Worm (Caenorhabditis elegans) whole organism, L3 larva: ENCODE results near the gene cla-1.

Source experiments
- R02D3.7 ChIP-seq: fragments of 150-350 bp; optimal IDR thresholded peaks from 2 replicates; lab custom pipeline; 2014; ENCODE audit warnings: missing biosample characterization, missing genetic modification characterization
- aly-2 ChIP-seq: fragments of 150-350 bp; optimal IDR thresholded peaks from 2 replicates; lab custom pipeline; 2014; ENCODE audit warnings: missing biosample characterization, missing genetic modification characterization
- ama-1 ChIP-seq: fragments of 150-350 bp; optimal IDR thresholded peaks from 2 replicates; lab custom pipeline; 2018
- ceh-16 ChIP-seq: sonication (generic microtip); optimal IDR thresholded peaks from 2 replicates; lab custom pipeline; 2017; ENCODE audit warnings: missing biosample characterization, missing genetic modification characterization
- ceh-28 ChIP-seq: fragments of 150-350 bp; optimal IDR thresholded peaks from 2 replicates; lab custom pipeline; 2014; ENCODE audit warnings: missing biosample characterization, missing genetic modification reagents, missing genetic modification characterization
- ceh-82 ChIP-seq: fragments of 150-350 bp; optimal IDR thresholded peaks from 2 replicates; lab custom pipeline; 2014; ENCODE audit warnings: missing biosample characterization, missing genetic modification characterization
- daf-12 ChIP-seq: fragments of 150-350 bp; optimal IDR thresholded peaks from 2 replicates; lab custom pipeline; 2014; ENCODE audit warnings: missing biosample characterization, missing genetic modification reagents, missing genetic modification characterization
- egl-27 ChIP-seq: sonication (generic microtip); optimal IDR thresholded peaks from 4 replicates; lab custom pipeline; 2017; ENCODE audit warnings: missing biosample characterization, missing genetic modification reagents, missing genetic modification characterization
- egl-5 ChIP-seq: fragments of 150-350 bp; optimal IDR thresholded peaks from 2 replicates; lab custom pipeline; 2017; ENCODE audit warnings: missing biosample characterization, missing genetic modification reagents, missing genetic modification characterization, inconsistent platforms
- elt-1 ChIP-seq: fragments of 150-350 bp; optimal IDR thresholded peaks from 2 replicates; lab custom pipeline; 2014; ENCODE audit warnings: missing biosample characterization, missing genetic modification characterization
- eor-1 ChIP-seq, 2 experiments: fragments of 150-350 bp; optimal IDR thresholded peaks; 2 replicates each; lab custom pipeline; 2014 to 2018; ENCODE audit warnings: missing biosample characterization in 2 of 2, missing genetic modification characterization in 2 of 2
- fkh-10 ChIP-seq: sonication (generic microtip); optimal IDR thresholded peaks from 2 replicates; lab custom pipeline; 2017; ENCODE audit warnings: missing biosample characterization, missing genetic modification reagents, missing genetic modification characterization
- hmg-11 ChIP-seq: sonication (generic microtip); optimal IDR thresholded peaks from 2 replicates; lab custom pipeline; 2016; ENCODE audit warnings: missing genetic modification characterization, missing compliant biosample characterization
- jun-1 ChIP-seq: fragments of 150-350 bp; optimal IDR thresholded peaks from 2 replicates; lab custom pipeline; 2014; ENCODE audit warnings: missing biosample characterization, missing genetic modification reagents, missing genetic modification characterization
- lin-39 ChIP-seq: fragments of 150-350 bp; optimal IDR thresholded peaks from 2 replicates; lab custom pipeline; 2018; ENCODE audit warnings: missing biosample characterization, missing genetic modification reagents, missing genetic modification characterization
- mdl-1 ChIP-seq: fragments of 150-350 bp; optimal IDR thresholded peaks from 2 replicates; lab custom pipeline; 2014; ENCODE audit warnings: missing biosample characterization, missing genetic modification characterization
- mml-1 ChIP-seq: fragments of 150-350 bp; sonication (generic microtip); optimal IDR thresholded peaks from 3 replicates; lab custom pipeline; 2014; ENCODE audit warnings: missing biosample characterization, missing genetic modification characterization
- nfya-1 ChIP-seq: sonication (generic microtip); optimal IDR thresholded peaks from 2 replicates; lab custom pipeline; 2017; ENCODE audit warnings: missing genetic modification characterization, mild to moderate bottlenecking, missing compliant biosample characterization, antibody characterized with exemption, moderate library complexity; ENCODE audit not compliant: insufficient read depth
- nhr-12 ChIP-seq: fragments of 150-350 bp; optimal IDR thresholded peaks from 2 replicates; lab custom pipeline; 2014; ENCODE audit warnings: missing biosample characterization, missing genetic modification characterization
- nhr-23 ChIP-seq: fragments of 150-350 bp; optimal IDR thresholded peaks from 2 replicates; lab custom pipeline; 2014; ENCODE audit warnings: missing biosample characterization, missing genetic modification reagents, missing genetic modification characterization
- nhr-237 ChIP-seq: fragments of 150-350 bp; optimal IDR thresholded peaks from 2 replicates; lab custom pipeline; 2014; ENCODE audit warnings: missing biosample characterization, missing genetic modification characterization
- nhr-25 ChIP-seq: sonication (generic microtip); optimal IDR thresholded peaks from 2 replicates; lab custom pipeline; 2017; ENCODE audit warnings: missing biosample characterization, missing genetic modification characterization
- nhr-28 ChIP-seq: fragments of 150-350 bp; optimal IDR thresholded peaks from 2 replicates; lab custom pipeline; 2014; ENCODE audit warnings: missing biosample characterization, missing genetic modification characterization
- nhr-43 ChIP-seq: sonication (generic microtip); optimal IDR thresholded peaks from 2 replicates; lab custom pipeline; 2016; ENCODE audit warnings: mild to moderate bottlenecking, missing genetic modification characterization, missing compliant biosample characterization; ENCODE audit not compliant: poor library complexity, severe bottlenecking
- nhr-67 ChIP-seq: fragments of 150-350 bp; optimal IDR thresholded peaks from 2 replicates; lab custom pipeline; 2014; ENCODE audit warnings: missing biosample characterization, missing genetic modification characterization
- pha-4 ChIP-seq: fragments of 150-350 bp; optimal IDR thresholded peaks from 2 replicates; lab custom pipeline; 2014; ENCODE audit warnings: missing biosample characterization, missing genetic modification reagents, missing genetic modification characterization
- pqm-1 ChIP-seq: fragments of 150-350 bp; optimal IDR thresholded peaks from 2 replicates; lab custom pipeline; 2017; ENCODE audit warnings: missing biosample characterization, missing genetic modification characterization, inconsistent platforms
- sea-2 ChIP-seq: fragments of 150-350 bp; sonication (generic microtip); optimal IDR thresholded peaks from 4 replicates; lab custom pipeline; 2014; ENCODE audit warnings: missing biosample characterization, missing genetic modification reagents, missing genetic modification characterization
- skn-1 ChIP-seq: fragments of 150-350 bp; optimal IDR thresholded peaks from 2 replicates; lab custom pipeline; 2014; ENCODE audit warnings: missing biosample characterization, missing genetic modification characterization
- snpc-4 ChIP-seq: fragments of 150-350 bp; optimal IDR thresholded peaks from 2 replicates; lab custom pipeline; 2014; ENCODE audit warnings: missing biosample characterization, missing genetic modification characterization
- tbx-2 ChIP-seq: sonication (generic microtip); optimal IDR thresholded peaks from 2 replicates; lab custom pipeline; 2016; ENCODE audit warnings: mild to moderate bottlenecking, missing genetic modification characterization, missing compliant biosample characterization
- unc-39 ChIP-seq: sonication (generic microtip); optimal IDR thresholded peaks from 4 replicates; lab custom pipeline; 2017; ENCODE audit warnings: missing biosample characterization, missing genetic modification characterization
- unc-62 ChIP-seq: fragments of 150-350 bp; sonication (generic microtip); optimal IDR thresholded peaks from 4 replicates; lab custom pipeline; 2014; ENCODE audit warnings: missing biosample characterization, missing genetic modification reagents, missing genetic modification characterization
- zag-1 ChIP-seq: fragments of 150-350 bp; optimal IDR thresholded peaks from 2 replicates; lab custom pipeline; 2014; ENCODE audit warnings: missing biosample characterization, missing genetic modification characterization
- ztf-11 ChIP-seq: fragments of 150-350 bp; optimal IDR thresholded peaks from 2 replicates; lab custom pipeline; 2014; ENCODE audit warnings: missing biosample characterization, missing genetic modification characterization

The cla-1 gene

ce11 chrIV:7585273-7585882 is 3.4 kb upstream of the cla-1 start:
- no peak for TF ChIP-seq unc-39 (tag; lab: Kevin White, UChicago)
- TF ChIP-seq nhr-28 (tag; lab: Kevin White, UChicago): no peak
- no peak for TF ChIP-seq egl-5
- no peak for TF ChIP-seq nhr-23 (tag; lab: Kevin White, UChicago)
- no peak for TF ChIP-seq mml-1
- TF ChIP-seq nhr-25 (tag; lab: Kevin White, UChicago): no peak
- TF ChIP-seq hmg-11 (tag; lab: Kevin White, UChicago): peak; percentile 42
- no peak for TF ChIP-seq ceh-16 (tag; lab: Kevin White, UChicago)
- TF ChIP-seq R02D3.7 (tag; lab: Kevin White, UChicago): no peak
- no peak for TF ChIP-seq unc-62 (GFP tag; lab: Kevin White, UChicago)
- no peak for TF ChIP-seq nhr-237
- no peak for TF ChIP-seq eor-1 (tag; optimal IDR thresholded peaks at IDR 0.05; lab: Kevin White, UChicago)
- TF ChIP-seq mdl-1 (tag; lab: Kevin White, UChicago): no peak
- peak; percentile 51 for TF ChIP-seq nfya-1 (tag; lab: Kevin White, UChicago)
- TF ChIP-seq fkh-10 (GFP tag; lab: Kevin White, UChicago): no peak
- no peak for TF ChIP-seq zag-1 (tag; lab: Kevin White, UChicago)
- no peak for TF ChIP-seq daf-12 (tag; lab: Kevin White, UChicago)
- TF ChIP-seq snpc-4 (tag; lab: Kevin White, UChicago): peak; percentile 11
- TF ChIP-seq pqm-1: no peak
- TF ChIP-seq egl-27 (tag; lab: Kevin White, UChicago): no peak
- TF ChIP-seq nhr-43 (tag; lab: Kevin White, UChicago): no peak
- no peak for TF ChIP-seq ztf-11 (tag; lab: Kevin White, UChicago)
- no peak for TF ChIP-seq skn-1 (tag; lab: Kevin White, UChicago)
- no peak for TF ChIP-seq sea-2 (GFP tag; lab: Kevin White, UChicago)
- no peak for TF ChIP-seq ceh-28
- TF ChIP-seq jun-1 (tag; lab: Kevin White, UChicago): no peak
- TF ChIP-seq aly-2 (tag; lab: Kevin White, UChicago): no peak
- TF ChIP-seq lin-39: peak; percentile 84

ce11 chrIV:7586972-7587371 is 1.8 kb upstream of the cla-1 start:
- TF ChIP-seq fkh-10 (GFP tag; lab: Kevin White, UChicago) (peak; percentile 42), snpc-4 (tag; lab: Kevin White, UChicago) (no peak), nfya-1 (tag; lab: Kevin White, UChicago) (no peak), ceh-16 (tag; lab: Kevin White, UChicago) (no peak), R02D3.7 (tag; lab: Kevin White, UChicago) (no peak), nhr-12 (tag; lab: Kevin White, UChicago) (no peak), nhr-67 (no peak), eor-1 (tag; optimal IDR thresholded peaks at IDR 0.05; lab: Kevin White, UChicago) (no peak), pha-4 (tag; lab: Kevin White, UChicago) (no peak)

- no peak for TF ChIP-seq ama-1 (lab: Kevin White, UChicago)
Observed at ce11 chrIV:7605413-7605812, 16.7 kb downstream of the cla-1 start.

ce11 chrIV:7608111-7608510 is 19.4 kb downstream of the cla-1 start:
- TF ChIP-seq eor-1 (tag; optimal IDR thresholded peaks at IDR 0.05; lab: Kevin White, UChicago): no peak
- TF ChIP-seq ceh-82: no peak
- TF ChIP-seq tbx-2 (tag; lab: Kevin White, UChicago): no peak
- no peak for TF ChIP-seq lin-39
- no peak for TF ChIP-seq ztf-11 (tag; lab: Kevin White, UChicago)
- TF ChIP-seq jun-1 (tag; lab: Kevin White, UChicago): no peak
- no peak for TF ChIP-seq ceh-28

ce11 chrIV:7611396-7611795 is 22.7 kb downstream of the cla-1 start:
- TF ChIP-seq hmg-11 (tag; lab: Kevin White, UChicago) (peak; percentile 12), elt-1 (tag; lab: Kevin White, UChicago) (no peak), lin-39 (peak; percentile 74), fkh-10 (GFP tag; lab: Kevin White, UChicago) (peak; percentile 5), nhr-237 (no peak), nfya-1 (tag; lab: Kevin White, UChicago) (peak; percentile 19)
